Worm (Caenorhabditis elegans) whole organism, dauer: ENCODE results near the gene Y43B11AL.1.

Source experiments
- unc-62 ChIP-seq: sonication (generic microtip); optimal IDR thresholded peaks from 2 replicates; lab custom pipeline; 2017; ENCODE audit warnings: missing biosample characterization, missing genetic modification reagents, missing genetic modification characterization

Y43B11AL.1 gene

ce11 chrIV:7044552-7045139, 20.5 kb upstream of the Y43B11AL.1 start, which contains the start of gene tin-9.1:
tin-9.1 (minus strand) TSS chrIV:7044602.
- no peak for TF ChIP-seq unc-62

ce11 chrIV:7045362-7045936, 19.7 kb upstream of the Y43B11AL.1 start:
- no peak for TF ChIP-seq unc-62

DNA sequence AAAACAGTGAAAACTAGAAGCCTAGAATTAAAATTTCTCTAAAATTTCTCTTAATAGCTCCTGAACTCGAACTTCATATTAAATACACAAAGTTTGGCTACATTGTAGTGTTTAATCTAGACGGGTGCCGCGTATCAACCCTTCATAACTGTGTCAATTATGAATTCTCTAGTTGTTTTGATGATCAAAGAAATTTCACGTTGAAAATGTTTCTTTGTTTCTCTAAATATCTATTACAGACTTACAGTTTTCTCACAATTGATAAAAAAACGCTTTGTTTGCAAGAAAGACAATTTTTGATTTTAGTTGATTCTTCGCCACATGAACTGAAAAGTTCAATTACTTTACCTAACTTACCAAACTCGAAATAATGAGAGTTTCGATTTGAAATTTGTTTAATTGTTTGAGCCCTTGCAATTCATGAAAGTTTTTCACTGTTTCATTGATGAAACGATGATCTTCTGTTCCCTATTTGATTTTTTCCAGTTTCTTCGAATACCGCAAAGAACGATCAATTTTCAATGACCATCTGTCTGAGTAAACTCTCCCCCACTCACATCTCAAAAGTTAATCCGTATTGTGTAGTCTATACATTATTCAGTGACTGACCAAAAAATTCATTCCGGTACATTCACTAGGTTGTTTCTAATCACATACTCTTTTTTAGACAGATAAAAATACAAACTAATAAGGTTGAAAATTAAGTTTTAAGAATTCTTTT, 18.3 kb upstream of the Y43B11AL.1 start:
- no peak for TF ChIP-seq unc-62

DNA sequence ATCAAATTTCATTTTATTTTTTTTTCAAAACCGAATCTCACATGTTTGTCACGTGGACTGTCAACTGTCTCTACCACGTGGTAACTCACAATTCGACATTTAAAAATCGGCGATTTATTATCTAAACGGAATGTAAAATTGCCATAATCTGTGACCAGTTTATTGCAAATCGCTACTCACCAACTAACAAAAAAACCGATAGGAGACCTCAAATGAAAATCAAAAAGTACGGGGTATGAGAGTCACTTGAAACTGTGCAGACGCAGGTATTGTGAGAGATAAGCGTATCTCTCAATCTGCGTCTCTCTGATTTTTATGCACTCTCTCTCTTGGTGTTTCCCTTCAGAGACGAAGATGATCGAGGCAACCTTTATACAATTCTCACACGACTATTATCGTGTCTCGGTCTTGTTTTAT, 17.4 kb upstream of the Y43B11AL.1 start:
- no peak for TF ChIP-seq unc-62

DNA sequence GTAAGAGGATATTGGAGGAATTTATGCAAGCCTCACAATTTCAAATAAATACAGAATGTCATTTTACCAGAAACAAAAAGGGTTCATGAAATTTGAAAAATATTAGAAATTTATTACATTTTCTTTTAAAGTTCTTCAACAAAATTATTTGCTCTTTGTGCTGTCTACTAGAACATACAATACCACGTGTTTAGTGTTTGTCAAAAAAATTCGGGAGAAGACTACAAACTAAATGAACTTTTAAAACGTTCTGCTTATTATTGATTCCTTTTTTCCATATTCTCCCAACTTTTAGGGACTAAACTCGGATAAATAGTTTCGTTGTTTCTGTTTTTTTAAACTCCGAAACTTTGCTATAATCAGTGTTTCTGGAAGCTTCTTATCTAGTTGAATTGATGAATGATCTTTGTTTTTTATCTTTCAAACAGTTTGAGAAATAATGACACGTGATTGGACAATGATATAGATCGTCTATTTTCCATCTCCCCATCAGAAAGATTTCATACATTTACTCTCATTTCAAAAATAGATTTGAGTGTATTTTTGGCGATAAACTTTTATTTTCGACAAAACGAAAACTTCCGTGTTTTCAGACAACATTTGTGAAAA, 16.4 kb upstream of the Y43B11AL.1 start:
- TF ChIP-seq unc-62: no peak

ce11 chrIV:7049672-7050206, 15.4 kb upstream of the Y43B11AL.1 start, which contains the start of gene nhr-105:
nhr-105 (plus strand) TSS chrIV:7050156.
- TF ChIP-seq unc-62: no peak

ce11 chrIV:7051515-7051914, 13.6 kb upstream of the Y43B11AL.1 start:
- no peak for TF ChIP-seq unc-62

DNA sequence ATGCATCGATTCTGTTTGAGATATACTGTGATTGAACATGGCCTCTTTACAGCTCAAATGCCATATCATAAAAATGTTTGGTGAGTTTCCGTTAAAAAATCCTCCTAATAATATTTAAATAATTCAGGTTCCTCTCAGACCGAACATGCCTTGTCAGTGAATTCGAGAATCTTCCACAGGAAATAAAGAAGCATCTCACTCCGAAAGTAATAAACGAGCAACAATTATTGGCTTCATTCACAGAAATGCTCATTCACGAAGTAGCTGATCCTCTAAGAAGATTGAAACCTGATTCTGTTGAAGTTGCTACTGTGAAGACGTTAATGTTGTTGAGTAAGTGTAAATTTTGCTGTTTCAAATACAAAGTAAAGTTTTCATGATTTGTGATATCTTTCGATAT, 13.0 kb upstream of the Y43B11AL.1 start:
- TF ChIP-seq unc-62: no peak

ce11 chrIV:7057677-7058076, 7.4 kb upstream of the Y43B11AL.1 start, which contains the start of gene srx-50:
srx-50 (plus strand) TSS chrIV:7057977.
- no peak for TF ChIP-seq unc-62

- no peak for TF ChIP-seq unc-62
Measured at ce11 chrIV:7062697-7063096, 2.4 kb upstream of the Y43B11AL.1 start.

DNA sequence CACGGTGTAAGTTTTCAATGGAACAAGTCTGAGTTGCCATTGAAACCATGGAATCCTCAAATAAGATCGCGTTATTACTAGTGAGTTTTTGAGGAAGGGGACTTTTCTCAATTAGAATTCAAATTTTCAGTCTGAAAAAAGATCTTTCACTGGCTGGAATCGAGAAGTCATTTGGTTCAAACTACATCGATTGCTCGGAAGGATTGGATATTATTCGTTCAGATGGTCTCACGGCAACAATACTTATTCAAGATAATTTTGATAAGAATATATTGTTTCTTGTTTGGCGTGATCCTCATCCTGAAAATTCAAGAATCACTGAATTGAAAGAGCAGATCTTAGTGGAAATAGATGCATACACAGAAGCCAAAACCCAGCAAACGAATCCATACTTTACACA, 2.3 kb downstream of the Y43B11AL.1 start:
- TF ChIP-seq unc-62: no peak

- no peak for TF ChIP-seq unc-62
Measured at ce11 chrIV:7072110-7072509, 7.0 kb downstream of the Y43B11AL.1 start, which contains the start of gene srg-48. srg-48 (plus strand) TSS chrIV:7072410.

ce11 chrIV:7075063-7075462, 9.9 kb downstream of the Y43B11AL.1 start, which contains the start of gene srg-50:
srg-50 (minus strand) TSS chrIV:7075163.
- no peak for TF ChIP-seq unc-62

ce11 chrIV:7081214-7081613, 16.1 kb downstream of the Y43B11AL.1 start, which contains the start of gene Y43B11AR.1:
Y43B11AR.1 (plus strand) TSS chrIV:7081514.
- no peak for TF ChIP-seq unc-62

DNA sequence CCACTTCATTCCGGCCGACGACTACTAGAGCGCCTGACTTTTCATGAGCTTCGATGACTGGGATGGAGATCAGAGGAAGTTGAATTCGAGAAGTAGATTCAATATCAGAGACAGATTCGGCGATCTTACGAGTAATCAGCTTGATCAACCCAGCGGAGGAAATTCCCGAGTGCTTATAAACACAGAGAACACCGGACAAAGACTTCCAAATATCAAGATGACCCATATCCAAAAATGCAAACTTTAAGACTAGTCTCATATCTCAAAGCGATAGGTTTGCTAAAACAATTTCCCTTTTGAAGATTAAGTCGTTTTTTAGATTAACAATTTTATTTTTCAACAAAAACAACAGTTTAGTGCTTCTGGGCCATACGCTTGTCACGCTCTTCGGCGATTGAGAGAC, 18.3 kb downstream of the Y43B11AL.1 start, which contains the start of gene Y43B11AR.3:
Gene Y43B11AR.3 (minus strand): TSS at position 335 of the 403 bp plus-strand sequence.
- no peak for TF ChIP-seq unc-62

DNA sequence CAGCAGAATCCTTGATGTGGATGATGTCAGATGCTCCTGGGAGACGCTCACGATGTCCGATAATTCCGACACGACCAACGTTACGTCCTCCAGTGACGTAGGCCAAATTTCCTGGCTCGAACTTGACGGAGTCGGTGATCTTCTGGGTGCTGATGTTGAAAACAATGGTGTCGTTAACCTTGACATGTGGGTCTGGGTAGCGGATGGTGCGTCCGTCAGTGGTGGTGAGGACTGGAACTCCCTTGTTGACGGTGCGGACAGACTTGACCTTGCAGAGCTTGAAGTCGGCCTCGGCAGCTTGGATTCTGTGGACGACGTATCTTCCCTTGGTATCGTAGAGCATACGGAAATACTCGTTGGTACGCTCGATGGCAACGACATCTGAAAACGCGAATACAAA, 18.9 kb downstream of the Y43B11AL.1 start:
- TF ChIP-seq unc-62: no peak
